Worm (Caenorhabditis elegans) whole organism, early embryonic: Measurements from ENCODE around the gene ndua-5.

Experiments used
- aly-1 ChIP-seq: sonication (generic microtip); optimal IDR thresholded peaks from 2 replicates; lab custom pipeline; 2016; ENCODE audit warnings: missing genetic modification characterization, missing compliant biosample characterization
- ama-1 ChIP-seq: fragments of 150-350 bp; optimal IDR thresholded peaks from 2 replicates; lab custom pipeline; 2014
- ceh-36 ChIP-seq: sonication (generic microtip); optimal IDR thresholded peaks from 2 replicates; lab custom pipeline; 2016; ENCODE audit warnings: missing genetic modification characterization, inconsistent platforms, missing compliant biosample characterization
- tbx-11 ChIP-seq: fragments of 200-800 bp; sonication (Bioruptor generic); IDR thresholded peaks from 2 replicates; pipeline ENCODE4 v1.3.6; 2022; ENCODE audit warnings: missing genetic modification characterization, missing compliant biosample characterization
- tbx-37 ChIP-seq: fragments of 200-800 bp; sonication (Bioruptor generic); conservative IDR thresholded peaks from 2 replicates; pipeline ENCODE4 v1.3.6; 2022; ENCODE audit warnings: missing genetic modification reagents, missing genetic modification characterization, missing compliant biosample characterization

- TF ChIP-seq tbx-11 (no peak), tbx-37 (GFP tag; lab: Robert Waterston, UW) (no peak), ama-1 (lab: Kevin White, UChicago) (no peak), ceh-36 (tag; lab: Kevin White, UChicago) (no peak), aly-1 (tag; lab: Kevin White, UChicago) (no peak)
Measured at ce11 chrIV:9540342-9540856, 15.7 kb upstream of the ndua-5 start, which contains the start of gene fbl-1.
